Worm (Caenorhabditis elegans) whole organism, late embryonic: ENCODE results near the gene srh-229.

ENCODE experiments used
- C38D4.7 ChIP-seq: fragments of 200-800 bp; sonication (Bioruptor generic); optimal IDR thresholded peaks from 2 replicates; lab custom pipeline; 2018; ENCODE audit warnings: mild to moderate bottlenecking, missing genetic modification characterization, moderate library complexity, missing compliant biosample characterization
- K02D7.2 ChIP-seq: sonication (generic microtip); optimal IDR thresholded peaks from 2 replicates; lab custom pipeline; 2017; ENCODE audit warnings: mild to moderate bottlenecking, missing genetic modification characterization, missing compliant biosample characterization
- ahr-1 ChIP-seq: sonication (generic microtip); optimal IDR thresholded peaks from 2 replicates; lab custom pipeline; 2016; ENCODE audit warnings: missing genetic modification characterization, missing compliant biosample characterization
- ceh-18 ChIP-seq: sonication (generic microtip); optimal IDR thresholded peaks from 2 replicates; lab custom pipeline; 2016; ENCODE audit warnings: missing genetic modification characterization, missing compliant biosample characterization
- ceh-19 ChIP-seq: fragments of 200-800 bp; sonication (Bioruptor generic); optimal IDR thresholded peaks from 2 replicates; lab custom pipeline; 2018; ENCODE audit warnings: mild to moderate bottlenecking, missing genetic modification characterization, missing compliant biosample characterization
- ceh-2 ChIP-seq: sonication (generic microtip); optimal IDR thresholded peaks from 2 replicates; lab custom pipeline; 2016; ENCODE audit warnings: missing genotype, missing genetic modification characterization, missing compliant biosample characterization
- ceh-22 ChIP-seq: sonication (generic microtip); optimal IDR thresholded peaks from 2 replicates; lab custom pipeline; 2017; ENCODE audit warnings: missing biosample characterization, missing genetic modification characterization
- ceh-30 ChIP-seq: fragments of 150-350 bp; optimal IDR thresholded peaks from 2 replicates; lab custom pipeline; 2014; ENCODE audit warnings: missing biosample characterization, missing genetic modification characterization
- ceh-31 ChIP-seq: sonication (generic microtip); optimal IDR thresholded peaks from 2 replicates; lab custom pipeline; 2016; ENCODE audit warnings: missing genetic modification characterization, missing compliant biosample characterization
- ceh-45 ChIP-seq: fragments of 200-800 bp; sonication (Bioruptor generic); IDR thresholded peaks from 2 replicates; pipeline ENCODE4 v1.3.6; 2022; ENCODE audit warnings: missing genetic modification reagents, missing genetic modification characterization, missing compliant biosample characterization
- ceh-48 ChIP-seq: sonication (generic microtip); optimal IDR thresholded peaks from 2 replicates; lab custom pipeline; 2016; ENCODE audit warnings: missing genetic modification characterization, inconsistent platforms, missing compliant biosample characterization
- ceh-6 ChIP-seq: fragments of 200-800 bp; sonication (Bioruptor generic); optimal IDR thresholded peaks from 2 replicates; lab custom pipeline; 2018; ENCODE audit warnings: mild to moderate bottlenecking, missing genetic modification characterization, missing compliant biosample characterization
- che-1 ChIP-seq: sonication (generic microtip); optimal IDR thresholded peaks from 2 replicates; lab custom pipeline; 2016; ENCODE audit warnings: mild to moderate bottlenecking, missing genetic modification characterization, missing compliant biosample characterization
- dmd-4 ChIP-seq: sonication (generic microtip); optimal IDR thresholded peaks from 2 replicates; lab custom pipeline; 2016; ENCODE audit warnings: borderline replicate concordance, missing genetic modification characterization, missing compliant biosample characterization
- dve-1 ChIP-seq: sonication (generic microtip); optimal IDR thresholded peaks from 2 replicates; lab custom pipeline; 2017; ENCODE audit warnings: antibody characterized with exemption, mild to moderate bottlenecking, missing genetic modification characterization, missing compliant biosample characterization
- ets-4 ChIP-seq: sonication (generic microtip); optimal IDR thresholded peaks from 2 replicates; lab custom pipeline; 2016; ENCODE audit warnings: missing genetic modification characterization, missing compliant biosample characterization
- fax-1 ChIP-seq: sonication (generic microtip); optimal IDR thresholded peaks from 2 replicates; lab custom pipeline; 2016; ENCODE audit warnings: missing genotype, missing genetic modification characterization, missing compliant biosample characterization
- fkh-10 ChIP-seq: fragments of 150-350 bp; optimal IDR thresholded peaks from 2 replicates; lab custom pipeline; 2014; ENCODE audit warnings: missing biosample characterization, missing genetic modification reagents, missing genetic modification characterization
- gmeb-2 ChIP-seq: sonication (generic microtip); optimal IDR thresholded peaks from 2 replicates; lab custom pipeline; 2016; ENCODE audit warnings: missing genetic modification characterization, inconsistent platforms, missing compliant biosample characterization
- hlh-15 ChIP-seq: sonication (generic microtip); optimal IDR thresholded peaks from 2 replicates; lab custom pipeline; 2016; ENCODE audit warnings: missing genetic modification characterization, missing compliant biosample characterization
- hlh-30 ChIP-seq: sonication (generic microtip); optimal IDR thresholded peaks from 2 replicates; lab custom pipeline; 2017; ENCODE audit warnings: antibody characterized with exemption, missing genetic modification characterization, missing compliant biosample characterization; ENCODE audit not compliant: insufficient read depth
- hlh-6 ChIP-seq: sonication (generic microtip); optimal IDR thresholded peaks from 2 replicates; lab custom pipeline; 2016; ENCODE audit warnings: missing genotype, missing genetic modification characterization, missing compliant biosample characterization
- hlh-8 ChIP-seq: sonication (generic microtip); optimal IDR thresholded peaks from 2 replicates; lab custom pipeline; 2016; ENCODE audit warnings: missing genotype, missing genetic modification characterization, missing compliant biosample characterization
- lim-6 ChIP-seq: sonication (generic microtip); optimal IDR thresholded peaks from 2 replicates; lab custom pipeline; 2016; ENCODE audit warnings: missing genetic modification characterization, missing compliant biosample characterization
- nhr-11 ChIP-seq: fragments of 150-350 bp; optimal IDR thresholded peaks from 2 replicates; lab custom pipeline; 2014; ENCODE audit warnings: missing biosample characterization, missing genetic modification characterization
- npax-4 ChIP-seq: sonication (generic microtip); optimal IDR thresholded peaks from 2 replicates; lab custom pipeline; 2016; ENCODE audit warnings: missing genetic modification characterization, missing compliant biosample characterization
- pag-3 ChIP-seq: sonication (generic microtip); optimal IDR thresholded peaks from 2 replicates; lab custom pipeline; 2016; ENCODE audit warnings: missing compliant biosample characterization, missing genetic modification characterization, borderline replicate concordance
- pat-9 ChIP-seq: fragments of 200-800 bp; sonication (Bioruptor generic); optimal IDR thresholded peaks from 2 replicates; lab custom pipeline; 2018; ENCODE audit warnings: mild to moderate bottlenecking, missing genetic modification characterization, moderate library complexity, missing compliant biosample characterization
- pax-1 ChIP-seq: fragments of 150-350 bp; optimal IDR thresholded peaks from 2 replicates; lab custom pipeline; 2014; ENCODE audit warnings: missing biosample characterization, missing genetic modification characterization
- pha-4 ChIP-seq: fragments of 150-350 bp; optimal IDR thresholded peaks from 2 replicates; lab custom pipeline; 2018; ENCODE audit warnings: missing biosample characterization, missing genetic modification reagents, missing genetic modification characterization
- pqm-1 ChIP-seq: sonication (generic microtip); optimal IDR thresholded peaks from 2 replicates; lab custom pipeline; 2016; ENCODE audit warnings: missing genetic modification characterization, missing compliant biosample characterization
- ref-2 ChIP-seq: sonication (generic microtip); optimal IDR thresholded peaks from 2 replicates; lab custom pipeline; 2016; ENCODE audit warnings: missing genetic modification characterization, missing compliant biosample characterization
- sox-2 ChIP-seq: fragments of 200-800 bp; sonication (Bioruptor generic); IDR thresholded peaks from 2 replicates; pipeline ENCODE4 v1.3.6; 2022; ENCODE audit warnings: missing genetic modification reagents, missing genetic modification characterization, missing compliant biosample characterization
- sox-4 ChIP-seq: sonication (generic microtip); optimal IDR thresholded peaks from 2 replicates; lab custom pipeline; 2017; ENCODE audit warnings: mild to moderate bottlenecking, missing genetic modification characterization, inconsistent platforms, missing compliant biosample characterization
- tbx-7 ChIP-seq: sonication (generic microtip); optimal IDR thresholded peaks from 2 replicates; lab custom pipeline; 2016; ENCODE audit warnings: missing genotype, missing genetic modification characterization, missing compliant biosample characterization
- ttx-3 ChIP-seq: sonication (generic microtip); optimal IDR thresholded peaks from 2 replicates; lab custom pipeline; 2016; ENCODE audit warnings: missing genetic modification reagents, missing genetic modification characterization, missing compliant biosample characterization
- unc-3 ChIP-seq, 2 experiments: fragments of 200-800 bp in 1 of 2; sonication (Bioruptor generic) in 1 of 2; sonication (generic microtip) in 1 of 2; conservative IDR thresholded peaks in 1 of 2; optimal IDR thresholded peaks in 1 of 2; 2 replicates each; pipeline versions ENCODE4 v1.3.6 to Lab custom; 2016 to 2022; ENCODE audit warnings: missing compliant biosample characterization in 2 of 2, missing genetic modification characterization in 2 of 2, missing genetic modification reagents in 1 of 2
- unc-42 ChIP-seq: sonication (generic microtip); optimal IDR thresholded peaks from 2 replicates; lab custom pipeline; 2016; ENCODE audit warnings: missing genotype, missing genetic modification characterization, missing compliant biosample characterization
- unc-55 ChIP-seq: sonication (generic microtip); optimal IDR thresholded peaks from 2 replicates; lab custom pipeline; 2017; ENCODE audit warnings: missing biosample characterization, missing genetic modification reagents, missing genetic modification characterization
- unc-86 ChIP-seq: sonication (generic microtip); optimal IDR thresholded peaks from 2 replicates; lab custom pipeline; 2016; ENCODE audit warnings: missing genetic modification characterization, missing compliant biosample characterization
- ztf-16 ChIP-seq: sonication (generic microtip); optimal IDR thresholded peaks from 2 replicates; lab custom pipeline; 2017; ENCODE audit warnings: missing genetic modification characterization, missing compliant biosample characterization

The srh-229 gene

DNA sequence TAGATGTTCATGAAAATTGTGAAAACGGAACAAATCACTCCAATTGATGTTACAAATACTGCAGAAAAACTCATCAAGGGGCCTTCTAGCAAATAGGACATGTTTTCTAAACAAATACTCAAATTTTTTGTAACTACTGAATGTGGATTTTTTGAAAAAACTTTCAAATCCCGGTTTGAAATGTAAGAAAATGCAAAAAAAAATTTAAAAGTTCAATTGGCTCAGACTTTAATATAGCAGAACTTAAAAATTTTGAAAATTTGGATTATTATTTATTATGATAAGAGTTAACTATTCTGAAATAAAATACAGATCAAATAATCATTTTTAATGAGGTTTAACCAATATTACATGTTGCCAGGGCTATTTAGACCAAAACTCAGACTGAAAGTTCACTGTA, 13.8 kb downstream of the srh-229 start, which contains the start of gene srbc-9:
Gene srbc-9, minus strand, starts transcription at position 101 of the 400 bp plus-strand sequence.
- TF ChIP-seq ahr-1 (tag; lab: Kevin White, UChicago) (no peak), hlh-8 (tag; lab: Kevin White, UChicago) (no peak), pha-4 (tag; lab: Kevin White, UChicago) (no peak), pag-3 (tag; lab: Kevin White, UChicago) (no peak), hlh-6 (no peak), gmeb-2 (no peak), fkh-10 (no peak), unc-42 (tag; lab: Kevin White, UChicago) (no peak), sox-2 (GFP tag; lab: Robert Waterston, UW) (no peak), K02D7.2 (tag; lab: Kevin White, UChicago) (no peak), ceh-30 (tag; lab: Kevin White, UChicago) (no peak)

DNA sequence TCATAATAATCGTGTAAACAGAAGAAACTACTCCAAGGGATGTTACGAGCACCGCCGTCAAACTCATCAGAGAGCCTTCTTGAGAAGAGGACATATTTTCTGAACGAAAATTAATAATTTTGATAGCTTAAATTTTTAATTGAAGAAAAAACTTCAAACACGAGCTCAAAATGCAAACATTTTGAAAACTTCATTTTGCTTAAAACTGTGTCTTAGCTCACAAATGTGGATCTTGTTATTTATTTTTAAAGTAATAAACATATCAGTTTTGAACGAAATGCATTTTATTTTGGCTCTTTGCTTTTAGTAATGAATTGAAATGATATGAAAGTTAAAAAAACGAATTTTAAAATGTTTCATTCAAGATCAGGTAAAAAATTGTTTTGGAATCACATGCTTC, 16.7 kb downstream of the srh-229 start, which contains the start of gene srbc-7:
Gene srbc-7, minus strand, starts transcription at position 101 of the 400 bp plus-strand sequence.
- no peak for TF ChIP-seq tbx-7 (tag; lab: Kevin White, UChicago)
- no peak for TF ChIP-seq npax-4
- no peak for TF ChIP-seq C38D4.7 (GFP tag; lab: Kevin White, UChicago)
- TF ChIP-seq, all 69 proteins: peak for 0

ce11 chrV:7485000-7485399, 19.2 kb downstream of the srh-229 start, which contains the start of gene srbc-8:
Gene srbc-8 (minus strand): TSS chrV:7485100.
- TF ChIP-seq hlh-15 (no peak), ceh-18 (tag; lab: Kevin White, UChicago) (no peak), unc-86 (tag; lab: Kevin White, UChicago) (no peak)

ce11 chrV:7480949-7481348, 23.2 kb downstream of the srh-229 start, which contains the start of gene C18B10.6:
Gene C18B10.6 (minus strand): TSS chrV:7481049.
- TF ChIP-seq dmd-4 (tag; lab: Kevin White, UChicago): no peak
- TF ChIP-seq ceh-6 (GFP tag; lab: Kevin White, UChicago): no peak
- no peak for TF ChIP-seq unc-3 (GFP tag; conservative IDR thresholded peaks at IDR 0.05; lab: Robert Waterston, UW)
- no peak for TF ChIP-seq unc-3 (tag; optimal IDR thresholded peaks at IDR 0.05; lab: Kevin White, UChicago)
- TF ChIP-seq pqm-1 (tag; lab: Kevin White, UChicago): no peak
- TF ChIP-seq nhr-11 (tag; lab: Kevin White, UChicago): no peak
- TF ChIP-seq pat-9 (tag; lab: Kevin White, UChicago): no peak
- TF ChIP-seq sox-4 (tag; lab: Kevin White, UChicago): no peak
- no peak for TF ChIP-seq ceh-22 (tag; lab: Kevin White, UChicago)
- no peak for TF ChIP-seq dve-1 (tag; lab: Kevin White, UChicago)
- TF ChIP-seq ceh-30 (tag; lab: Kevin White, UChicago): no peak
- no peak for TF ChIP-seq ttx-3

ce11 chrV:7478404-7478803, 25.8 kb downstream of the srh-229 start, which contains the start of gene str-190:
Gene str-190 (minus strand): TSS chrV:7478504.
- TF ChIP-seq K02D7.2 (tag; lab: Kevin White, UChicago) (no peak), pha-4 (tag; lab: Kevin White, UChicago) (no peak), ceh-45 (GFP tag; lab: Robert Waterston, UW) (no peak), hlh-30 (no peak), unc-55 (no peak), ceh-19 (GFP tag; lab: Kevin White, UChicago) (no peak), hlh-8 (tag; lab: Kevin White, UChicago) (no peak), ceh-18 (tag; lab: Kevin White, UChicago) (no peak)

DNA sequence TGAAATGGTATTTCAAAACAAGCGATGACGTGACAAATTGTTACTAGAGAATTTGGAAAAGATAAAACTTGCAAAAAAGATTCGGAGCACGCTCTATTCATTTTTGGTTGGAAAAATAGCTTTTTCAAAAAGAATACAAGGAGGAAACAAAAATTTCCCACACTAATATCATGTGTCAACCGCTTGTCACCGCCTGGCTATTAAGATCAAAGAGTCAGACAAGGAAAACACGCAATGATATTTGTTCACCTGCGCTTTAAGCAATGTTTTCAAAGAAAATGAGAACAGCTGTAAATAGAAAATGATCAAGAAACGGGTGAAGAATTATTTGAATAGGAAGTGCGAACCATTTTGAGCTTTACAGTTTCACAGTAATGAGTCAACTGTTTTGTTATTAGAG, 27.4 kb downstream of the srh-229 start, which contains the start of gene srh-125:
Gene srh-125, minus strand, starts transcription at position 101 of the 400 bp plus-strand sequence.
- TF ChIP-seq ceh-48 (tag; lab: Kevin White, UChicago) (no peak), hlh-6 (no peak), unc-3 (GFP tag; conservative IDR thresholded peaks at IDR 0.05; lab: Robert Waterston, UW) (no peak), unc-3 (tag; optimal IDR thresholded peaks at IDR 0.05; lab: Kevin White, UChicago) (no peak), ref-2 (tag; lab: Kevin White, UChicago) (no peak), ets-4 (tag; lab: Kevin White, UChicago) (no peak), hlh-8 (tag; lab: Kevin White, UChicago) (no peak), ceh-31 (no peak), fax-1 (tag; lab: Kevin White, UChicago) (no peak), pha-4 (tag; lab: Kevin White, UChicago) (no peak), ztf-16 (no peak), lim-6 (tag; lab: Kevin White, UChicago) (no peak), ceh-19 (GFP tag; lab: Kevin White, UChicago) (no peak), ceh-2 (tag; lab: Kevin White, UChicago) (no peak), che-1 (tag; lab: Kevin White, UChicago) (no peak), pax-1 (tag; lab: Kevin White, UChicago) (no peak)
- TF ChIP-seq, all 69 proteins: peak for 0
